Fruit fly (Drosophila melanogaster): ENCODE measurements around the gene CG34012.

CG34012 gene

DNA sequence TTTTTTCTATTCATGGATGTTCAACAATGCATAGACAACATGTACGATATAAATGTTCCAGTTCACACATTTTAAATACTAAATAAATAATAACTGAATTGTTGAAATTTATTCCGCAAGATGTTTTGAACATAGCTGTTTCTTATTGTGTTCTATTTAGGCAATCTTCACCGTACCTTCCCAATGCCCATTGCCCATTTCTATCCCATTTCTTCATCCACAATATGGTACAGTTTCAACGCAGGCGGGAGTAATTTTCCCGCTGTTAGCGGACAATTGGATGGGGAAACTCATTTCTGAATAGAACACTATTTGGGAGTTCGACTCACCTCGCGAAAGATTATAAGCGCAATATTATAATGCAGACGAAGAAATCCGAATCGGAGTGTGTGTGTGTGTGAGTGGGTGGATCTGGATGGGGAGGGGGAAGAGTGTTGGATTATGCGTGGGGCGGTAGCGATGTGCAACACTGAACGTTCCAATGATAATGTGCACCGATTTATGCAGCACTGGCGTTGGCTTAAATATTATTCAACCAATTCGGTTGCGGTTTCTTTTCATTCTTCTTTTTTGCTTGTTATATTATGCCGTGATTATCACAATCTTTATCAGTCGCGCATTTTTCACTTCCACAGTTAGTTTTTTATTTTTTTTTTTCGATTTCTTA lies 17.2 kb downstream of the CG34012 start (continued):
- TF ChIP-seq CG11093 (GFP tag; IDR thresholded peaks at IDR 0.05) (no peak), CG14860 (GFP tag; IDR thresholded peaks at IDR 0.05; ENCODE audit: partially characterized antibody) (no peak), Dfd (GFP tag; optimal IDR thresholded peaks at IDR 0.05) (no peak), aop (GFP tag; IDR thresholded peaks at IDR 0.05) (no peak), CG31388 (GFP tag; optimal IDR thresholded peaks at IDR 0.05) (no peak), org-1 (GFP tag; optimal IDR thresholded peaks at IDR 0.05) (no peak), Dref (GFP tag; IDR thresholded peaks at IDR 0.05) (no peak), onecut (GFP tag; IDR thresholded peaks at IDR 0.05) (peak; percentile 56; the same call in 1 of the 2 replicates), Hr39 (optimal IDR thresholded peaks at IDR 0.05) (no peak), ERR (GFP tag; optimal IDR thresholded peaks at IDR 0.05) (peak; percentile 64), B-H1 (GFP tag; IDR thresholded peaks at IDR 0.05) (no peak), CG16815 (GFP tag; optimal IDR thresholded peaks at IDR 0.05) (peak; percentile 37), CHES-1-like (GFP tag; optimal IDR thresholded peaks at IDR 0.05) (peak; percentile 63), gt (GFP tag; IDR thresholded peaks at IDR 0.05) (no peak), tgo (GFP tag; IDR thresholded peaks at IDR 0.05) (peak; percentile 34; the same call in 2 of the 3 replicates), CG7786 (GFP tag; optimal IDR thresholded peaks at IDR 0.05) (peak; percentile 31), repo (GFP tag; optimal IDR thresholded peaks at IDR 0.05) (peak; percentile 56), CG10654 (GFP tag; optimal IDR thresholded peaks at IDR 0.05) (peak; percentile 37), cg (GFP tag; optimal IDR thresholded peaks at IDR 0.05) (no peak), CG12299 (tag; optimal IDR thresholded peaks at IDR 0.05) (no peak), CG34422 (GFP tag; IDR thresholded peaks at IDR 0.05) (peak; percentile 58; the same call in 2 of the 3 replicates), Med (GFP tag) (peak; percentile 92), btn (GFP tag; optimal IDR thresholded peaks at IDR 0.05) (peak; percentile 45), ab (GFP tag; optimal IDR thresholded peaks at IDR 0.05) (no peak), Sox100B (GFP tag; optimal IDR thresholded peaks at IDR 0.05) (peak; percentile 14), CG7928 (GFP tag; optimal IDR thresholded peaks at IDR 0.05) (no peak), MBD-R2 (GFP tag; IDR thresholded peaks at IDR 0.05) (peak; percentile 29; the same call in 1 of the 2 replicates), C15 (GFP tag; IDR thresholded peaks at IDR 0.05) (no peak), stwl (tag; optimal IDR thresholded peaks at IDR 0.05) (peak; percentile 85), CG32772 (GFP tag; IDR thresholded peaks at IDR 0.05) (no peak), sens (GFP tag) (peak; percentile 6), pros (GFP tag; optimal IDR thresholded peaks at IDR 0.05) (no peak), CG17186 (GFP tag; optimal IDR thresholded peaks at IDR 0.05) (peak; percentile 27), Oaz (GFP tag; IDR thresholded peaks at IDR 0.05) (no peak), bowl (GFP tag; IDR thresholded peaks at IDR 0.05) (no peak), CG3995 (GFP tag; optimal IDR thresholded peaks at IDR 0.05) (peak; percentile 28), HLH3B (GFP tag; IDR thresholded peaks at IDR 0.05) (no peak), crol (GFP tag; IDR thresholded peaks at IDR 0.05) (peak; percentile 86), salm (tag; optimal IDR thresholded peaks at IDR 0.05) (no peak), Elba2 (GFP tag; optimal IDR thresholded peaks at IDR 0.05) (peak; percentile 27), gsb-n (tag; optimal IDR thresholded peaks at IDR 0.05) (peak; percentile 19), sug (tag; optimal IDR thresholded peaks at IDR 0.05) (peak; percentile 11), trem (tag; optimal IDR thresholded peaks at IDR 0.05) (peak; percentile 32), al (GFP tag; IDR thresholded peaks at IDR 0.05) (no peak), Stat92E (GFP tag; optimal IDR thresholded peaks at IDR 0.05) (no peak), nerfin-2 (GFP tag; IDR thresholded peaks at IDR 0.05; ENCODE audit: partially characterized antibody) (no peak), klu (GFP tag; IDR thresholded peaks at IDR 0.05) (0 out of 2 replicates have a peak, but pooled peaks have one; percentile 40), bcd (GFP tag; optimal IDR thresholded peaks at IDR 0.05) (peak; percentile 43), fru (optimal IDR thresholded peaks at IDR 0.05) (no peak), dpn (GFP tag; optimal IDR thresholded peaks at IDR 0.05) (peak; percentile 68 to 74), ftz-f1 (GFP tag; optimal IDR thresholded peaks at IDR 0.05) (peak; percentile 75), CG30020 (tag; optimal IDR thresholded peaks at IDR 0.05) (no peak)
